Fruit fly (Drosophila melanogaster): ENCODE measurements around the gene lbe.

lbe gene

dm6 chr3R:21440102-21440501 lies 6.2 kb downstream of the lbe start:
- TF ChIP-seq foxo (GFP tag; optimal IDR thresholded peaks at IDR 0.05) (no peak), sv (GFP tag; optimal IDR thresholded peaks at IDR 0.05) (no peak), rgr (GFP tag; optimal IDR thresholded peaks at IDR 0.05) (no peak), Hnf4 (GFP tag; optimal IDR thresholded peaks at IDR 0.05) (no peak), dsf (GFP tag; optimal IDR thresholded peaks at IDR 0.05; ENCODE audit: borderline replicate concordance) (no peak), Abd-B (GFP tag; optimal IDR thresholded peaks at IDR 0.05) (no peak), CG32264 (GFP tag; optimal IDR thresholded peaks at IDR 0.05) (no peak), lola (GFP tag; optimal IDR thresholded peaks at IDR 0.05) (no peak), Hr83 (GFP tag; optimal IDR thresholded peaks at IDR 0.05; ENCODE audit: poor library complexity, severe bottlenecking) (no peak), ey (GFP tag; optimal IDR thresholded peaks at IDR 0.05) (no peak), dl (GFP tag; optimal IDR thresholded peaks at IDR 0.05; ENCODE audit: insufficient read depth in 1 of 2, partially characterized antibody in 2 of 2) (no peak), woc (GFP tag; optimal IDR thresholded peaks at IDR 0.05) (no peak), Vsx2 (GFP tag; optimal IDR thresholded peaks at IDR 0.05; ENCODE audit: partially characterized antibody) (no peak)

- TF ChIP-seq Rel (GFP tag; optimal IDR thresholded peaks at IDR 0.05) (no peak), Rel (tag; optimal IDR thresholded peaks at IDR 0.05) (no peak), Hr78 (GFP tag; optimal IDR thresholded peaks at IDR 0.05) (no peak), rgr (GFP tag; optimal IDR thresholded peaks at IDR 0.05) (no peak), lola (GFP tag; optimal IDR thresholded peaks at IDR 0.05) (no peak), dsf (GFP tag; optimal IDR thresholded peaks at IDR 0.05; ENCODE audit: borderline replicate concordance) (no peak), foxo (GFP tag; optimal IDR thresholded peaks at IDR 0.05) (no peak), GATAd (GFP tag; optimal IDR thresholded peaks at IDR 0.05) (no peak), psq (GFP tag; optimal IDR thresholded peaks at IDR 0.05) (no peak), sage (GFP tag; optimal IDR thresholded peaks at IDR 0.05) (no peak), Dif (GFP tag; optimal IDR thresholded peaks at IDR 0.05; ENCODE audit: partially characterized antibody) (no peak), Vsx2 (GFP tag; optimal IDR thresholded peaks at IDR 0.05; ENCODE audit: partially characterized antibody) (no peak), jim (GFP tag; optimal IDR thresholded peaks at IDR 0.05) (no peak), tai (GFP tag; optimal IDR thresholded peaks at IDR 0.05) (no peak), brk (GFP tag; optimal IDR thresholded peaks at IDR 0.05) (no peak), Abd-B (GFP tag; optimal IDR thresholded peaks at IDR 0.05) (no peak), Dfd (GFP tag; optimal IDR thresholded peaks at IDR 0.05) (no peak)
Observed at dm6 chr3R:21437515-21438090, 8.7 kb downstream of the lbe start.

dm6 chr3R:21433879-21434559 lies 12.3 kb downstream of the lbe start, which contains the start of gene lbl:
Gene lbl (minus strand): TSS chr3R:21434133.
- TF ChIP-seq Hnf4 (GFP tag; optimal IDR thresholded peaks at IDR 0.05) (no peak), Hr83 (GFP tag; optimal IDR thresholded peaks at IDR 0.05; ENCODE audit: poor library complexity, severe bottlenecking) (no peak), ey (GFP tag; optimal IDR thresholded peaks at IDR 0.05) (no peak), Dfd (GFP tag; optimal IDR thresholded peaks at IDR 0.05) (no peak), Dif (GFP tag; optimal IDR thresholded peaks at IDR 0.05; ENCODE audit: partially characterized antibody) (peak; percentile 73), usp (GFP tag; optimal IDR thresholded peaks at IDR 0.05) (no peak), Vsx2 (GFP tag; optimal IDR thresholded peaks at IDR 0.05; ENCODE audit: partially characterized antibody) (peak; percentile 73), dl (GFP tag; optimal IDR thresholded peaks at IDR 0.05; ENCODE audit: insufficient read depth in 1 of 2, partially characterized antibody in 2 of 2) (peak in 1 of 2 experiments; percentile 55), lola (GFP tag; optimal IDR thresholded peaks at IDR 0.05) (no peak)

- TF ChIP-seq brk (GFP tag; optimal IDR thresholded peaks at IDR 0.05): no peak
- no peak for TF ChIP-seq dl (GFP tag; optimal IDR thresholded peaks at IDR 0.05; ENCODE audit: insufficient read depth in 1 of 2, partially characterized antibody in 2 of 2)
- TF ChIP-seq CrebA (GFP tag; optimal IDR thresholded peaks at IDR 0.05; ENCODE audit: borderline replicate concordance): no peak
- TF ChIP-seq Sp1 (GFP tag; optimal IDR thresholded peaks at IDR 0.05): no peak
- TF ChIP-seq HLH106 (tag; optimal IDR thresholded peaks at IDR 0.05): no peak
Observed at dm6 chr3R:21426795-21427194, 19.5 kb downstream of the lbe start.

DNA sequence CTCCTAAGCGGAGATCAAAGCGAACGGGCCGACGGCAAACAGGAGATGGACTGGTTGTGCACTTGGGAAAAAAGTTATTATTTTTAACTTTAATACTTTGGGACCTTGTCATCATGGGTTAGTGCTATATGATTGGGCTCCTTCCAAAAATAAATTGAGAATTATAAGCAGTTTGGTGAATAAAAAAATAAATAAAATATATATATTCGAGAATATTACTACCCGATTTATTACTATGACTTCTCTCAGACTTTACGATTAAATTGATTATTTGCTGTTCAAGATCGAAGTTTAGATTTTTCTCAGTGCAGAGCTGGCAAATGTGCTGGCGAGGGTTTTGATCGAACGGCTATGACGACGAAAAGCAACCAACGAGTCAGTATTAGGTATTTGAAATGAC lies 26.4 kb downstream of the lbe start:
- TF ChIP-seq foxo (GFP tag; optimal IDR thresholded peaks at IDR 0.05): peak in 1 of 2 experiments; percentile 27
- no peak for TF ChIP-seq CG32264 (GFP tag; optimal IDR thresholded peaks at IDR 0.05)
- peak; percentile 18 for TF ChIP-seq fru (GFP tag; optimal IDR thresholded peaks at IDR 0.05)
- peak; percentile 45 for TF ChIP-seq HLH106 (tag; optimal IDR thresholded peaks at IDR 0.05)
- peak; percentile 12 for TF ChIP-seq rgr (GFP tag; optimal IDR thresholded peaks at IDR 0.05)
- TF ChIP-seq h (GFP tag; optimal IDR thresholded peaks at IDR 0.05): peak; percentile 16
- no peak for TF ChIP-seq Hr83 (GFP tag; optimal IDR thresholded peaks at IDR 0.05; ENCODE audit: poor library complexity, severe bottlenecking)
- TF ChIP-seq dl (GFP tag; optimal IDR thresholded peaks at IDR 0.05; ENCODE audit: insufficient read depth in 1 of 2, partially characterized antibody in 2 of 2): no peak
- peak; percentile 24 for TF ChIP-seq Sp1 (GFP tag; optimal IDR thresholded peaks at IDR 0.05)
